Worm (Caenorhabditis elegans): Measurements from ENCODE around the gene srv-4.

DNA sequence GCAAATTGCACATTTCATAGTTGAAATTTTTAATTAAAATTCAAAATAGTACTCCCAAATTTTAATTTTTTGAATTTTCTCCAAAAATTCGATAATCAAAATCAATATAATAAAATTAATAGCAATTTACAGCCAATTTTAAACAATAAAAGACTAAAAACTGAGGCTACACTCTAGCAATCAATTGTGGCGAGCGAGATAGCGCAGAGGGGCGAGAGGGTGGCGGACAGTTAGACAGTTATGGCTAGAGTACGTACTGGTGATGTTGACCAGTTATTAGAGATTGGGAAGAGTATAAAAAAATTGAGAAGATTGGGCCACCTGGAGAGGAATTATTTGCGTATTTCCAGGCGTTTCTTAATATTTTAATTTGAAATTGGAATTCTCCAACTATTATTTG, 10.5 kb downstream of the srv-4 start, which contains the start of gene nhr-78:
- TF ChIP-seq lsy-2 (tag; optimal IDR thresholded peaks at IDR 0.05) (no peak), zag-1 (tag; optimal IDR thresholded peaks at IDR 0.05) (no peak)
